Worm (Caenorhabditis elegans) whole organism, L2 larva: ENCODE data around the gene C39B5.14.

Source experiments
- R02D3.7 ChIP-seq: fragments of 150-350 bp; optimal IDR thresholded peaks from 2 replicates; lab custom pipeline; 2014; ENCODE audit warnings: missing biosample characterization, missing genetic modification characterization
- ZK546.5 ChIP-seq: sonication (generic microtip); optimal IDR thresholded peaks from 2 replicates; lab custom pipeline; 2017; ENCODE audit warnings: missing biosample characterization, missing genetic modification characterization
- aly-2 ChIP-seq: fragments of 150-350 bp; optimal IDR thresholded peaks from 2 replicates; lab custom pipeline; 2014; ENCODE audit warnings: missing biosample characterization, missing genetic modification characterization
- unc-39 ChIP-seq: fragments of 150-350 bp; optimal IDR thresholded peaks from 2 replicates; lab custom pipeline; 2014; ENCODE audit warnings: missing biosample characterization, missing genetic modification characterization

DNA sequence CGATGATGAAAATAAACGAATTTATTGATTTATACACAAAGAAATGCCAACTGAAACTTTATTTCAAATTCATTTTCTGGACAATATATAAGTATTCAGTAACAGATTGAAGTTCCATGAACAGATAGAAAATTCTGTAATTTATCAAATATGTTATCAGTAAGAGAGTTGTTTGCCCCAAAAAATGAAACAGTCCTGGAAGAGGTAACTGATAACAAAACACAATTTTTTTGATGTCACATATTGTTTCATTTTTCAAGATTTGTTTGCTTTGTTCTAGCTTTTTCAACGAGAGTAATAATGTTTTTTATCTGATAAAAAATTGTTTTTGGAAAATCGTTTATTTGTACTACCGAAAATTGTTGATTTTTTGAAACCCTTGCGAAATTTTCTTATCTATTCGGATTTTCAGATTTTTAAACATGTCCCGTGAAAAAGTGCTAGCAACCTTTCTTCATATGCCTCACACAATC lies 41.8 kb downstream of the C39B5.14 start, which contains the start of gene fbxa-73:
- TF ChIP-seq ZK546.5 (tag; lab: Kevin White, UChicago) = no peak
- no peak for TF ChIP-seq R02D3.7 (tag; lab: Kevin White, UChicago)
- TF ChIP-seq aly-2 (tag; lab: Kevin White, UChicago) = no peak
- TF ChIP-seq unc-39 (tag; lab: Kevin White, UChicago) = no peak
